Fruit fly (Drosophila melanogaster) S2 (cell line): ENCODE measurements around the gene Hsp26.

Experiments used
- CG8478 ChIP-seq: fragments of >200 bp; optimal IDR thresholded peaks from 2 replicates; lab custom pipeline; 2018
- CTCF ChIP-seq, 2 experiments: fragments of >200 bp; optimal IDR thresholded peaks; 2 replicates each; lab custom pipeline; 2018

DNA sequence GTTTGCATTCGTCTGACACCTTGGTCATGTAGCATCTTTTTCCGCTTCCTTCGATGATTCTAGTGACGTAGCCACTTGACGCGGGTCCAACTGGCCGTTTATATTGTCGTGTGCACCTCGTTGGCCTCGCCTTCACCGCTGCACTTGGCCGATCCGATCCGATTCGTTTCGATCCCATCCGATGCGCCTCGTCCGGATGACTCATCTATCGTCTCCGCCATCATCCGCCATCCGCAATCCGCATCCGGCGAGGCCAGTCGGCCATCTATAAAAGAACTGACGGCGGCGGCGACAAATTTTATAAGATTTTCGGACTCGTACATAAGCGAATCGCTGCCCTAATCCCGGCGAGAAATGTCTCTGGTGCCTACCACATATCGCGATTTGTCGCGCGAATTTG is 2.1 kb downstream of the Hsp26 start, which contains the start of gene CG4461:
- TF ChIP-seq CG8478 (no peak), CTCF (optimal IDR thresholded peaks at IDR 0.05; lab: Kevin White, UChicago) (no peak)
